Worm (Caenorhabditis elegans) whole organism, L1 larva: ENCODE data around the gene mma-1.

ENCODE experiments used
- C04F5.9 ChIP-seq: sonication (generic microtip); optimal IDR thresholded peaks from 2 replicates; lab custom pipeline; 2016; ENCODE audit warnings: missing genetic modification characterization, missing compliant biosample characterization
- C16A3.4 ChIP-seq: fragments of 150-350 bp; optimal IDR thresholded peaks from 2 replicates; lab custom pipeline; 2014; ENCODE audit warnings: missing biosample characterization, missing genetic modification characterization
- F16B12.6 ChIP-seq: fragments of 150-350 bp; optimal IDR thresholded peaks from 2 replicates; lab custom pipeline; 2014; ENCODE audit warnings: missing biosample characterization, missing genetic modification characterization
- alr-1 ChIP-seq: fragments of 200-800 bp; sonication (Bioruptor generic); optimal IDR thresholded peaks from 2 replicates; lab custom pipeline; 2018; ENCODE audit warnings: borderline replicate concordance, mild to moderate bottlenecking, missing genetic modification characterization, missing compliant biosample characterization
- aly-2 ChIP-seq: fragments of 150-350 bp; optimal IDR thresholded peaks from 2 replicates; lab custom pipeline; 2014; ENCODE audit warnings: missing biosample characterization, missing genetic modification characterization
- ama-1 ChIP-seq: fragments of 150-350 bp; optimal IDR thresholded peaks from 2 replicates; lab custom pipeline; 2014
- blmp-1 ChIP-seq: fragments of 150-350 bp; optimal IDR thresholded peaks from 2 replicates; lab custom pipeline; 2014; ENCODE audit warnings: missing biosample characterization, missing genetic modification characterization
- ceh-88 ChIP-seq: fragments of 200-800 bp; sonication (Bioruptor generic); IDR thresholded peaks from 2 replicates; pipeline ENCODE4 v1.3.6; 2022; ENCODE audit warnings: missing genetic modification characterization, missing compliant biosample characterization
- ces-1 ChIP-seq: fragments of 150-350 bp; optimal IDR thresholded peaks from 2 replicates; lab custom pipeline; 2014; ENCODE audit warnings: missing biosample characterization, missing genetic modification reagents, missing genetic modification characterization
- dpl-1 ChIP-seq, 3 experiments: fragments of 150-350 bp in 2 of 3; sonication (generic microtip) in 1 of 3; optimal IDR thresholded peaks; 2 replicates each; lab custom pipeline; 2014 to 2017; ENCODE audit warnings: missing biosample characterization in 3 of 3, missing genetic modification characterization in 3 of 3, missing genetic modification reagents in 3 of 3
- dsc-1 ChIP-seq: sonication (generic microtip); optimal IDR thresholded peaks from 2 replicates; lab custom pipeline; 2016; ENCODE audit warnings: mild to moderate bottlenecking, missing genetic modification characterization, missing compliant biosample characterization
- egl-13 ChIP-seq: sonication (generic microtip); optimal IDR thresholded peaks from 2 replicates; lab custom pipeline; 2016; ENCODE audit warnings: missing genotype, missing genetic modification reagents, missing genetic modification characterization, missing compliant biosample characterization
- egl-27 ChIP-seq, 2 experiments: fragments of 150-350 bp in 1 of 2; sonication (generic microtip); optimal IDR thresholded peaks; 3 replicates each; lab custom pipeline; 2017 to 2018; ENCODE audit warnings: missing biosample characterization in 2 of 2, missing genetic modification characterization in 2 of 2, missing genetic modification reagents in 2 of 2
- elt-3 ChIP-seq, 6 experiments: fragments of 150-350 bp in 1 of 6; sonication (generic microtip); optimal IDR thresholded peaks; 2 replicates each; lab custom pipeline; 2017 to 2018; ENCODE audit warnings: missing biosample characterization in 6 of 6, missing genetic modification characterization in 6 of 6, inconsistent platforms in 1 of 6
- fkh-4 ChIP-seq: sonication (generic microtip); optimal IDR thresholded peaks from 2 replicates; lab custom pipeline; 2016; ENCODE audit warnings: missing compliant biosample characterization, missing genetic modification characterization, borderline replicate concordance
- fkh-8 ChIP-seq: sonication (generic microtip); optimal IDR thresholded peaks from 2 replicates; lab custom pipeline; 2016; ENCODE audit warnings: mild to moderate bottlenecking, missing genetic modification characterization, missing compliant biosample characterization
- fos-1 ChIP-seq: fragments of 150-350 bp; optimal IDR thresholded peaks from 2 replicates; lab custom pipeline; 2014; ENCODE audit warnings: missing biosample characterization, missing genetic modification characterization
- grh-1 ChIP-seq: fragments of 200-800 bp; sonication (Bioruptor generic); IDR thresholded peaks from 2 replicates; pipeline ENCODE4 v1.3.6; 2022; ENCODE audit warnings: missing genetic modification reagents, missing genetic modification characterization, missing compliant biosample characterization
- hlh-17 ChIP-seq: fragments of 200-800 bp; sonication (Bioruptor generic); optimal IDR thresholded peaks from 2 replicates; lab custom pipeline; 2018; ENCODE audit warnings: missing genetic modification characterization, mild to moderate bottlenecking, missing compliant biosample characterization, moderate library complexity, borderline replicate concordance
- isw-1 ChIP-seq: fragments of 200-800 bp; sonication (Bioruptor generic); IDR thresholded peaks from 2 replicates; pipeline ENCODE4 v1.3.6; 2022; ENCODE audit warnings: missing genetic modification characterization, missing compliant biosample characterization
- lin-13 ChIP-seq: fragments of 150-350 bp; optimal IDR thresholded peaks from 2 replicates; lab custom pipeline; 2014; ENCODE audit warnings: missing biosample characterization, missing genetic modification reagents, missing genetic modification characterization
- lin-15B ChIP-seq: fragments of 150-350 bp; sonication (generic microtip); optimal IDR thresholded peaks from 3 replicates; lab custom pipeline; 2014; ENCODE audit warnings: missing biosample characterization, missing genetic modification characterization
- lin-35 ChIP-seq, 2 experiments: fragments of 150-350 bp; optimal IDR thresholded peaks; 2 replicates each; lab custom pipeline; 2014; ENCODE audit warnings: missing biosample characterization in 2 of 2, missing genetic modification characterization in 2 of 2, missing genetic modification reagents in 2 of 2
- lir-3 ChIP-seq: sonication (generic microtip); optimal IDR thresholded peaks from 2 replicates; lab custom pipeline; 2016; ENCODE audit warnings: mild to moderate bottlenecking, missing genetic modification characterization, moderate library complexity, missing compliant biosample characterization; ENCODE audit not compliant: poor library complexity
- lsy-2 ChIP-seq, 2 experiments: fragments of 150-350 bp; optimal IDR thresholded peaks; 2 replicates each; lab custom pipeline; 2014; ENCODE audit warnings: missing biosample characterization in 2 of 2, missing genetic modification characterization in 2 of 2
- mab-9 ChIP-seq: fragments of 200-800 bp; sonication (Bioruptor generic); IDR thresholded peaks from 2 replicates; pipeline ENCODE4 v1.3.6; 2022; ENCODE audit warnings: missing genetic modification reagents, missing genetic modification characterization, missing compliant biosample characterization
- mdl-1 ChIP-seq, 2 experiments: fragments of 150-350 bp; optimal IDR thresholded peaks; 2 replicates each; lab custom pipeline; 2014 to 2017; ENCODE audit warnings: missing biosample characterization in 2 of 2, missing genetic modification characterization in 2 of 2, inconsistent platforms in 1 of 2
- nhr-19 ChIP-seq: fragments of 200-800 bp; sonication (Bioruptor generic); conservative IDR thresholded peaks from 2 replicates; pipeline ENCODE4 v1.3.6; 2022; ENCODE audit warnings: missing genetic modification characterization, missing compliant biosample characterization
- nhr-20 ChIP-seq: sonication (generic microtip); optimal IDR thresholded peaks from 2 replicates; lab custom pipeline; 2016; ENCODE audit warnings: mild to moderate bottlenecking, missing genetic modification characterization, missing compliant biosample characterization
- nhr-237 ChIP-seq: fragments of 150-350 bp; optimal IDR thresholded peaks from 2 replicates; lab custom pipeline; 2014; ENCODE audit warnings: missing biosample characterization, missing genetic modification characterization
- nhr-28 ChIP-seq: fragments of 150-350 bp; optimal IDR thresholded peaks from 2 replicates; lab custom pipeline; 2014; ENCODE audit warnings: missing biosample characterization, missing genetic modification characterization
- nhr-76 ChIP-seq: sonication (generic microtip); optimal IDR thresholded peaks from 2 replicates; lab custom pipeline; 2017; ENCODE audit warnings: missing biosample characterization, missing genetic modification characterization
- nhr-84 ChIP-seq: sonication (generic microtip); optimal IDR thresholded peaks from 2 replicates; lab custom pipeline; 2017; ENCODE audit warnings: missing biosample characterization, missing genetic modification characterization
- nhr-85 ChIP-seq: sonication (generic microtip); peaks from one replicate; lab custom pipeline; 2016; ENCODE audit warnings: missing genetic modification characterization, inconsistent platforms, missing compliant biosample characterization
- nhr-90 ChIP-seq: sonication (generic microtip); optimal IDR thresholded peaks from 2 replicates; lab custom pipeline; 2016; ENCODE audit warnings: mild to moderate bottlenecking, missing genetic modification characterization, missing compliant biosample characterization; ENCODE audit not compliant: poor library complexity
- pqm-1 ChIP-seq: sonication (generic microtip); optimal IDR thresholded peaks from 3 replicates; lab custom pipeline; 2017; ENCODE audit warnings: missing biosample characterization, missing genetic modification characterization
- rnt-1 ChIP-seq: sonication (generic microtip); optimal IDR thresholded peaks from 2 replicates; lab custom pipeline; 2016; ENCODE audit warnings: mild to moderate bottlenecking, missing genetic modification characterization, moderate library complexity, missing compliant biosample characterization
- skn-1 ChIP-seq: fragments of 150-350 bp; optimal IDR thresholded peaks from 2 replicates; lab custom pipeline; 2014; ENCODE audit warnings: missing biosample characterization, missing genetic modification characterization
- snu-23 ChIP-seq: sonication (generic microtip); optimal IDR thresholded peaks from 2 replicates; lab custom pipeline; 2016; ENCODE audit warnings: missing genetic modification characterization, missing compliant biosample characterization
- sup-37 ChIP-seq: fragments of 200-800 bp; sonication (Bioruptor generic); optimal IDR thresholded peaks from 2 replicates; lab custom pipeline; 2018; ENCODE audit warnings: mild to moderate bottlenecking, missing genetic modification characterization, missing compliant biosample characterization
- tlp-1 ChIP-seq: fragments of 150-350 bp; optimal IDR thresholded peaks from 2 replicates; lab custom pipeline; 2014; ENCODE audit warnings: missing biosample characterization, missing genetic modification characterization
- unc-130 ChIP-seq: fragments of 150-350 bp; optimal IDR thresholded peaks from 2 replicates; lab custom pipeline; 2017; ENCODE audit warnings: missing biosample characterization, missing genetic modification characterization, inconsistent platforms
- unc-62 ChIP-seq: fragments of 150-350 bp; optimal IDR thresholded peaks from 2 replicates; lab custom pipeline; 2014; ENCODE audit warnings: missing biosample characterization, missing genetic modification reagents, missing genetic modification characterization
- xbp-1 ChIP-seq: sonication (generic microtip); optimal IDR thresholded peaks from 2 replicates; lab custom pipeline; 2016; ENCODE audit warnings: missing genetic modification characterization, missing compliant biosample characterization
- zag-1 ChIP-seq: fragments of 150-350 bp; optimal IDR thresholded peaks from 2 replicates; lab custom pipeline; 2014; ENCODE audit warnings: missing biosample characterization, missing genetic modification characterization
- ztf-4 ChIP-seq: fragments of 150-350 bp; optimal IDR thresholded peaks from 2 replicates; lab custom pipeline; 2014; ENCODE audit warnings: missing biosample characterization, missing genetic modification characterization

mma-1 gene

DNA sequence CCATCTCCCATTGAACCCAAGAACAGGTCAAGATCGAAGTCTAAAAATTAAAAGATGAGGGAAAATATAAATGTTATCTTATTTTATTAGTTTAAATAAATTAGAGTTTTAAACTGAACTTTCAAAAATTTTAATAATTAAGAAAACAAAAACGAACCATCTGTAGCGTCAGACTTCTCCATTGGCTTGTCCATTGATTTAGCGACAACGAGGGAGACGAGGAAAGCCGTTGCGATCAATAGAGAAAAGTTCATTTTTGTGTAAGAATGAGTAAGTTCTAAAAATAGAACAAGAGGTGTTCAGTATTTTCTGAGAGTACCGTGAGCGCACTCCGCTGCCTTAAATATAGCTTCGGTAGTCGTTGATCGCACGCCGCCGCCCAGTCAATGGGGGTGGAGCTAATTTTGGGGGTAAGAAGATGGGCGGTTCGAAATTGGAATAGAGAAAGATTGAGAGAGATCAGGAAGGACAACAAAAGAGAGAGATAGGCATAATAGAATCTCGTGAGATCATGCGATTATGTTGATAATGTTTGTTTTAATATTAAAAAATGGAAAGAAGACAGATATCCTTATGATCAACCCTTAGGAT lies 46.0 kb downstream of the mma-1 start, which contains the start of gene F45D3.3 (continued):
- TF ChIP-seq nhr-19 (GFP tag; lab: Robert Waterston, UW): peak; percentile 25
- TF ChIP-seq alr-1: no peak
- peak in 1 of 2 experiments; percentile 38 for TF ChIP-seq lsy-2 (tag; optimal IDR thresholded peaks at IDR 0.05; lab: Kevin White, UChicago)
- no peak for TF ChIP-seq xbp-1 (tag; lab: Kevin White, UChicago)
- no peak for TF ChIP-seq nhr-237 (tag; lab: Kevin White, UChicago)
- TF ChIP-seq ceh-88 (GFP tag; lab: Robert Waterston, UW): no peak
- TF ChIP-seq C16A3.4 (tag; lab: Kevin White, UChicago): no peak
- no peak for TF ChIP-seq F16B12.6 (tag; lab: Kevin White, UChicago)
- peak in 1 of 2 experiments; percentile 18 for TF ChIP-seq lin-35 (GFP tag; optimal IDR thresholded peaks at IDR 0.05; lab: Kevin White, UChicago)
- peak; percentile 65 for TF ChIP-seq blmp-1
- no peak for TF ChIP-seq unc-62 (GFP tag; lab: Kevin White, UChicago)
- peak in 3 of 6 experiments; percentile 1 to 32 (median 8) for TF ChIP-seq elt-3 (tag; optimal IDR thresholded peaks at IDR 0.05; lab: Kevin White, UChicago)
- peak; percentile 90 for TF ChIP-seq ama-1 (lab: Kevin White, UChicago)
- peak; percentile 46 for TF ChIP-seq nhr-85 (tag; lab: Kevin White, UChicago)
- TF ChIP-seq lir-3 (tag; lab: Kevin White, UChicago): no peak
- TF ChIP-seq C04F5.9 (tag; lab: Kevin White, UChicago): no peak
- TF ChIP-seq skn-1 (tag; lab: Kevin White, UChicago): no peak
- TF ChIP-seq aly-2 (tag; lab: Kevin White, UChicago): no peak
- peak in 1 of 2 experiments; percentile 30 for TF ChIP-seq mdl-1 (tag; optimal IDR thresholded peaks at IDR 0.05; lab: Kevin White, UChicago)
- no peak for TF ChIP-seq isw-1
- peak; percentile 18 for TF ChIP-seq dsc-1 (tag; lab: Kevin White, UChicago)
- TF ChIP-seq hlh-17 (GFP tag; lab: Kevin White, UChicago): no peak
- no peak for TF ChIP-seq nhr-28 (tag; lab: Kevin White, UChicago)
- TF ChIP-seq unc-130 (tag; lab: Kevin White, UChicago): no peak
- no peak for TF ChIP-seq dpl-1 (GFP tag; optimal IDR thresholded peaks at IDR 0.05; lab: Kevin White, UChicago)
- no peak for TF ChIP-seq egl-13 (tag; lab: Kevin White, UChicago)
- TF ChIP-seq rnt-1 (tag; lab: Kevin White, UChicago): peak; percentile 8

DNA sequence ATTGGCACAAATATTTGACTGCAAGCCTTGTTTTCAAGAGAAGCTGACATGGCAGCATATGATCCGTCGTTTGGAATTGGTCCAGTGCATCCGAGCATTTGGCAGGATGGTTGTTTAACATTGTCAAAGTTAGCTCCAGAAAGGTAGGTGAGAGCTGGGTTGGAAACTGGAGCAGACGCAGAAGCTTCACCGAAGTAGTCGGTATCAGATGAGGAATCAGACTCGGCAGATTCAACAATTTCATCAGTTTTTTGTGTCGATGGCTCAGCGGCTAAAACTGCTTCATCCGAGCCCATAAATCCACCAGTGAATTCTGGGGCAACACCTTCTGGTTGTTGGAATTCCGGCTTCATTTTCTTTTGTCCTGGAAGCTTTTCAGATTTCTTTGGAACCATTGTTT lies 46.5 kb downstream of the mma-1 start:
- TF ChIP-seq ces-1 (GFP tag; lab: Kevin White, UChicago) (no peak), elt-3 (tag; optimal IDR thresholded peaks at IDR 0.05; lab: Kevin White, UChicago) (peak in 1 of 6 experiments; percentile 3), lin-13 (GFP tag; lab: Kevin White, UChicago) (no peak), ama-1 (lab: Kevin White, UChicago) (peak; percentile 72), nhr-85 (tag; lab: Kevin White, UChicago) (peak; percentile 59), nhr-84 (tag; lab: Kevin White, UChicago) (no peak), mdl-1 (tag; optimal IDR thresholded peaks at IDR 0.05; lab: Kevin White, UChicago) (peak in 1 of 2 experiments; percentile 13), fkh-4 (no peak)

DNA sequence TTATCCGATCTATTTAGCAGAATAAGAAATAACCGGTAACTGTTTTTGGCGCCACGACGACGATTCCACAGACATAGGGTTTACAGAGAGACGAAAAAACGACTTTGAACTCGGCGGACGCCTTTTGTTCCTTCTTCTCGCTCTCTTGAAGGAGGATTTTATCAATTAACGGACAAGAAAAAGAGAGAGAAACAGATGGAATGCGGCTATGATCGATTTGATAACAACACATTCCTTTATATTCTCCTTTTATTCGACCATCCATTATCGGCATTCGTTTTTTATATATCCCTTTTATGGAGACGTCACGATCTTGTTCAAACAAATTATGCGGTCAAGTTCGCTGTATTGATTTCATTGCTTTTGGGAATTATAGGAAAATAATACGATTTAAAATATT lies 47.3 kb downstream of the mma-1 start:
- TF ChIP-seq nhr-85 (tag; lab: Kevin White, UChicago) (peak; percentile 93), grh-1 (peak; percentile 59), egl-27 (tag; optimal IDR thresholded peaks at IDR 0.05; lab: Kevin White, UChicago) (no peak), rnt-1 (tag; lab: Kevin White, UChicago) (no peak), ztf-4 (peak; percentile 39), egl-13 (tag; lab: Kevin White, UChicago) (no peak), fkh-8 (tag; lab: Kevin White, UChicago) (no peak), nhr-76 (tag; lab: Kevin White, UChicago) (no peak), xbp-1 (tag; lab: Kevin White, UChicago) (no peak), lin-35 (GFP tag; optimal IDR thresholded peaks at IDR 0.05; lab: Kevin White, UChicago) (peak in 1 of 2 experiments; percentile 55), ceh-88 (GFP tag; lab: Robert Waterston, UW) (no peak), unc-62 (GFP tag; lab: Kevin White, UChicago) (no peak), nhr-19 (GFP tag; lab: Robert Waterston, UW) (peak; percentile 54), nhr-90 (tag; lab: Kevin White, UChicago) (peak; percentile 50), isw-1 (no peak), skn-1 (tag; lab: Kevin White, UChicago) (no peak), dsc-1 (tag; lab: Kevin White, UChicago) (no peak), snu-23 (GFP tag; lab: Kevin White, UChicago) (peak; percentile 30), sup-37 (GFP tag; lab: Kevin White, UChicago) (no peak), tlp-1 (tag; lab: Kevin White, UChicago) (no peak), lin-15B (no peak), zag-1 (tag; lab: Kevin White, UChicago) (no peak), fos-1 (tag; lab: Kevin White, UChicago) (peak; percentile 16), nhr-20 (peak; percentile 54), mab-9 (GFP tag; lab: Robert Waterston, UW) (no peak), pqm-1 (tag; lab: Kevin White, UChicago) (no peak)
